Fruit fly (Drosophila melanogaster) whole organism: Measurements from ENCODE around the gene rst.

ENCODE experiments used
- CG8478 ChIP-seq: fragments of >200 bp; optimal IDR thresholded peaks from 2 replicates; lab custom pipeline; 2018; ENCODE audit warnings: inconsistent platforms
- Dll ChIP-seq: fragments of >200 bp; optimal IDR thresholded peaks from 2 replicates; lab custom pipeline; 2017
- EcR ChIP-seq, 2 experiments: fragments of >200 bp; optimal IDR thresholded peaks; 2 replicates each; lab custom pipeline; 2017; ENCODE audit warnings: missing biosample characterization in 2 of 2, missing genetic modification characterization in 2 of 2, missing genetic modification reagents in 2 of 2
- psq ChIP-seq: fragments of >200 bp; optimal IDR thresholded peaks from 2 replicates; lab custom pipeline; 2017
- usp ChIP-seq: fragments of >200 bp; optimal IDR thresholded peaks from 2 replicates; lab custom pipeline; 2017; ENCODE audit warnings: missing biosample characterization, missing genetic modification characterization, mixed read lengths

- no peak for TF ChIP-seq usp (GFP tag; lab: Kevin White, UChicago)
- no peak for TF ChIP-seq CG8478
- TF ChIP-seq EcR (GFP tag; optimal IDR thresholded peaks at IDR 0.05; lab: Kevin White, UChicago) = no peak
- no peak for TF ChIP-seq psq (lab: Kevin White, UChicago)
- TF ChIP-seq Dll (lab: Kevin White, UChicago) = no peak
Measured at dm6 chrX:2936727-2937126, 36.9 kb downstream of the rst start, which contains the start of gene CG3598.
